Fruit fly (Drosophila melanogaster) whole organism, embryonic: Measurements from ENCODE around the gene mus302.

Experiments
- ATbp ChIP-seq: fragments of 200-800 bp; sonication (Bioruptor generic); optimal IDR thresholded peaks from 2 replicates; lab custom pipeline; 2017; ENCODE audit warnings: missing biosample characterization, mild to moderate bottlenecking, missing genetic modification characterization, missing genetic modification reagents
- Atf3 ChIP-seq: fragments of 200-800 bp; sonication (Bioruptor generic); optimal IDR thresholded peaks from 3 replicates; lab custom pipeline; 2016; ENCODE audit warnings: missing biosample characterization, missing genetic modification characterization
- Atf6 ChIP-seq: fragments of 200-800 bp; sonication (Bioruptor generic); IDR thresholded peaks from 2 replicates; pipeline ENCODE4 v1.3.6; 2022; ENCODE audit warnings: missing biosample characterization, missing genetic modification characterization
- Bdp1 ChIP-seq: fragments of 200-800 bp; sonication (Bioruptor generic); optimal IDR thresholded peaks from 3 replicates; lab custom pipeline; 2016; ENCODE audit warnings: missing biosample characterization, missing genetic modification characterization
- CG10209 ChIP-seq: fragments of 200-800 bp; sonication (Bioruptor generic); optimal IDR thresholded peaks from 3 replicates; lab custom pipeline; 2017; ENCODE audit warnings: missing biosample characterization, mild to moderate bottlenecking, missing genetic modification characterization, missing genetic modification reagents
- CG10321 ChIP-seq: fragments of 200-800 bp; sonication (Bioruptor generic); IDR thresholded peaks from 2 replicates; pipeline ENCODE4 v1.3.6; 2022; ENCODE audit warnings: missing biosample characterization, missing genetic modification characterization
- CG10366 ChIP-seq: fragments of 200-800 bp; sonication (Bioruptor generic); IDR thresholded peaks from 2 replicates; pipeline ENCODE4 v1.3.6; 2022; ENCODE audit warnings: missing biosample characterization, missing genetic modification characterization
- CG11247 ChIP-seq: fragments of 200-800 bp; sonication (Bioruptor generic); IDR thresholded peaks from 2 replicates; pipeline ENCODE4 v1.3.6; 2022; ENCODE audit warnings: missing biosample characterization, missing genetic modification characterization
- CG11504 ChIP-seq: fragments of 200-800 bp; sonication (Bioruptor generic); optimal IDR thresholded peaks from 3 replicates; lab custom pipeline; 2019; ENCODE audit warnings: missing biosample characterization, mild to moderate bottlenecking, missing genetic modification characterization, moderate library complexity
- CG12104 ChIP-seq: fragments of 200-800 bp; sonication (Bioruptor generic); optimal IDR thresholded peaks from 3 replicates; lab custom pipeline; 2016; ENCODE audit warnings: missing biosample characterization, missing genetic modification characterization
- CG1233 ChIP-seq: fragments of 200-800 bp; sonication (Bioruptor generic); optimal IDR thresholded peaks from 4 replicates; lab custom pipeline; 2018; ENCODE audit warnings: missing biosample characterization, mild to moderate bottlenecking, missing genetic modification characterization
- CG15011 ChIP-seq: fragments of 200-800 bp; sonication (Bioruptor generic); optimal IDR thresholded peaks from 3 replicates; lab custom pipeline; 2018; ENCODE audit warnings: missing biosample characterization, mild to moderate bottlenecking, missing genetic modification characterization
- CG15696 ChIP-seq: fragments of 200-800 bp; sonication (Bioruptor generic); optimal IDR thresholded peaks from 2 replicates; lab custom pipeline; 2019; ENCODE audit warnings: missing biosample characterization, mild to moderate bottlenecking, missing genetic modification characterization, moderate library complexity
- CG17328 ChIP-seq: fragments of 200-800 bp; sonication (Bioruptor generic); IDR thresholded peaks from 2 replicates; pipeline ENCODE4 v1.3.6; 2022; ENCODE audit warnings: missing biosample characterization, missing genetic modification characterization
- CG17568 ChIP-seq: fragments of 200-800 bp; sonication (Bioruptor generic); optimal IDR thresholded peaks from 2 replicates; lab custom pipeline; 2018; ENCODE audit warnings: missing biosample characterization, mild to moderate bottlenecking, missing genetic modification characterization, moderate library complexity
- CG2712 ChIP-seq: fragments of 200-800 bp; optimal IDR thresholded peaks from 3 replicates; lab custom pipeline; 2019; ENCODE audit warnings: missing biosample characterization, mild to moderate bottlenecking, missing genetic modification characterization, moderate library complexity
- CG30020 ChIP-seq: fragments of 200-800 bp; optimal IDR thresholded peaks from 2 replicates; lab custom pipeline; 2019; ENCODE audit warnings: missing biosample characterization, mild to moderate bottlenecking, missing genetic modification characterization, moderate library complexity
- CG30403 ChIP-seq: fragments of 200-800 bp; sonication (Bioruptor generic); optimal IDR thresholded peaks from 3 replicates; lab custom pipeline; 2016; ENCODE audit warnings: missing biosample characterization, missing genetic modification characterization
- CG33557 ChIP-seq: fragments of 200-800 bp; sonication (Bioruptor generic); optimal IDR thresholded peaks from 2 replicates; lab custom pipeline; 2019; ENCODE audit warnings: missing biosample characterization, mild to moderate bottlenecking, missing genetic modification characterization, moderate library complexity
- CG4424 ChIP-seq: fragments of 200-800 bp; sonication (Bioruptor generic); optimal IDR thresholded peaks from 3 replicates; lab custom pipeline; 2016; ENCODE audit warnings: missing biosample characterization, missing genetic modification characterization
- CG4617 ChIP-seq: fragments of 200-800 bp; sonication (Bioruptor generic); optimal IDR thresholded peaks from 3 replicates; lab custom pipeline; 2016; ENCODE audit warnings: missing biosample characterization, missing genetic modification characterization, borderline replicate concordance
- CG4820 ChIP-seq: fragments of 200-800 bp; sonication (Bioruptor generic); optimal IDR thresholded peaks from 3 replicates; lab custom pipeline; 2016; ENCODE audit warnings: missing biosample characterization, missing genetic modification characterization
- CG6654 ChIP-seq: fragments of 200-800 bp; sonication (Bioruptor generic); optimal IDR thresholded peaks from 2 replicates; lab custom pipeline; 2017; ENCODE audit warnings: missing biosample characterization, mild to moderate bottlenecking, missing genetic modification characterization
- CG7839 ChIP-seq: fragments of 200-800 bp; sonication (Bioruptor generic); optimal IDR thresholded peaks from 3 replicates; lab custom pipeline; 2018; ENCODE audit warnings: missing biosample characterization, mild to moderate bottlenecking, missing genetic modification characterization, moderate library complexity
- CG8359 ChIP-seq: fragments of 200-800 bp; sonication (Bioruptor generic); optimal IDR thresholded peaks from 2 replicates; lab custom pipeline; 2017; ENCODE audit warnings: missing biosample characterization, mild to moderate bottlenecking, missing genetic modification characterization, borderline replicate concordance
- CG9797 ChIP-seq: fragments of 200-800 bp; sonication (Bioruptor generic); optimal IDR thresholded peaks from 3 replicates; lab custom pipeline; 2018; ENCODE audit warnings: missing biosample characterization, mild to moderate bottlenecking, missing genetic modification characterization
- D ChIP-seq, 2 experiments: fragments of 200-800 bp in 1 of 2; fragments of >200 bp in 1 of 2; sonication (Bioruptor generic) in 1 of 2; optimal IDR thresholded peaks; 2 replicates in 1 of 2; 3 replicates in 1 of 2; lab custom pipeline; 2017; ENCODE audit warnings: mild to moderate bottlenecking in 1 of 2, missing biosample characterization in 1 of 2, missing genetic modification characterization in 1 of 2, missing genetic modification reagents in 1 of 2
- H15 ChIP-seq: fragments of 200-800 bp; sonication (Bioruptor generic); IDR thresholded peaks from 3 replicates; pipeline ENCODE4 v1.3.6; 2022; ENCODE audit warnings: missing biosample characterization, missing genetic modification characterization
- H2.0 ChIP-seq: fragments of 200-800 bp; sonication (Bioruptor generic); IDR thresholded peaks from 2 replicates; pipeline ENCODE4 v1.3.6; 2022; ENCODE audit warnings: missing biosample characterization, missing genetic modification characterization
- HHEX ChIP-seq: fragments of 200-800 bp; sonication (Bioruptor generic); optimal IDR thresholded peaks from 3 replicates; lab custom pipeline; 2017; ENCODE audit warnings: missing biosample characterization, mild to moderate bottlenecking, missing genetic modification characterization, missing genetic modification reagents
- HLHmδ ChIP-seq: fragments of 200-800 bp; sonication (Bioruptor generic); optimal IDR thresholded peaks from 2 replicates; lab custom pipeline; 2018; ENCODE audit warnings: missing biosample characterization, mild to moderate bottlenecking, missing genetic modification characterization, moderate library complexity
- Hand ChIP-seq: fragments of 200-800 bp; sonication (Bioruptor generic); optimal IDR thresholded peaks from 2 replicates; lab custom pipeline; 2017; ENCODE audit warnings: mild to moderate bottlenecking, missing biosample characterization, missing genetic modification reagents, missing genetic modification characterization
- Hsf ChIP-seq: fragments of 200-800 bp; sonication (Bioruptor generic); optimal IDR thresholded peaks from 3 replicates; lab custom pipeline; 2016; ENCODE audit warnings: missing biosample characterization, missing genetic modification characterization
- NFAT ChIP-seq: fragments of 200-800 bp; sonication (Bioruptor generic); IDR thresholded peaks from 2 replicates; pipeline ENCODE4 v1.3.6; 2022; ENCODE audit warnings: missing biosample characterization, missing genetic modification characterization
- Nf-YC ChIP-seq: fragments of 200-800 bp; optimal IDR thresholded peaks from 3 replicates; lab custom pipeline; 2019; ENCODE audit warnings: missing biosample characterization, mild to moderate bottlenecking, missing genetic modification characterization, moderate library complexity
- Oli ChIP-seq: fragments of 200-800 bp; sonication (Bioruptor generic); optimal IDR thresholded peaks from 2 replicates; lab custom pipeline; 2018; ENCODE audit warnings: missing biosample characterization, mild to moderate bottlenecking, missing genetic modification characterization, moderate library complexity
- Six4 ChIP-seq: fragments of 200-800 bp; sonication (Bioruptor generic); optimal IDR thresholded peaks from 2 replicates; lab custom pipeline; 2016; ENCODE audit warnings: missing biosample characterization, missing genetic modification characterization
- Sox102F ChIP-seq: fragments of 200-800 bp; sonication (Bioruptor generic); optimal IDR thresholded peaks from 2 replicates; lab custom pipeline; 2018; ENCODE audit warnings: missing biosample characterization, mild to moderate bottlenecking, missing genetic modification characterization, moderate library complexity
- Vsx1 ChIP-seq: fragments of 200-800 bp; sonication (Bioruptor generic); optimal IDR thresholded peaks from 2 replicates; lab custom pipeline; 2017; ENCODE audit warnings: missing biosample characterization, mild to moderate bottlenecking, missing genetic modification characterization, missing genetic modification reagents
- dmrt99B ChIP-seq: fragments of 200-800 bp; sonication (Bioruptor generic); optimal IDR thresholded peaks from 2 replicates; lab custom pipeline; 2018; ENCODE audit warnings: missing biosample characterization, mild to moderate bottlenecking, missing genetic modification characterization, moderate library complexity
- emc ChIP-seq: fragments of 200-800 bp; sonication (Bioruptor generic); optimal IDR thresholded peaks from 2 replicates; lab custom pipeline; 2016; ENCODE audit warnings: missing biosample characterization, missing genetic modification characterization
- gem ChIP-seq: fragments of 200-800 bp; sonication (Bioruptor generic); optimal IDR thresholded peaks from 2 replicates; lab custom pipeline; 2019; ENCODE audit warnings: missing biosample characterization, mild to moderate bottlenecking, missing genetic modification characterization, moderate library complexity
- ind ChIP-seq: fragments of 200-800 bp; sonication (Bioruptor generic); optimal IDR thresholded peaks from 3 replicates; lab custom pipeline; 2016; ENCODE audit warnings: missing biosample characterization, missing genetic modification characterization
- lola ChIP-seq, 3 experiments: fragments of >200 bp in 2 of 3; fragments of 200-800 bp in 1 of 3; sonication (Bioruptor generic) in 1 of 3; optimal IDR thresholded peaks; 2 replicates each; lab custom pipeline; 2017 to 2019; ENCODE audit warnings: missing biosample characterization in 3 of 3, missing genetic modification characterization in 3 of 3, mild to moderate bottlenecking in 1 of 3, moderate library complexity in 1 of 3
- sens-2 ChIP-seq: fragments of 200-800 bp; sonication (Bioruptor generic); IDR thresholded peaks from 2 replicates; pipeline ENCODE4 v1.3.6; 2022; ENCODE audit warnings: missing biosample characterization, missing genetic modification characterization
- stc ChIP-seq: fragments of 200-800 bp; sonication (Bioruptor generic); IDR thresholded peaks from 2 replicates; pipeline ENCODE4 v1.3.6; 2022; ENCODE audit warnings: missing biosample characterization, missing genetic modification characterization
- tin ChIP-seq: fragments of 200-800 bp; sonication (Bioruptor generic); optimal IDR thresholded peaks from 3 replicates; lab custom pipeline; 2016; ENCODE audit warnings: missing biosample characterization, missing genetic modification characterization
- zfh1 ChIP-seq: fragments of 200-800 bp; sonication (Bioruptor generic); IDR thresholded peaks from 3 replicates; pipeline ENCODE4 v1.3.6; 2022; ENCODE audit warnings: missing biosample characterization, missing genetic modification characterization

mus302 gene

DNA sequence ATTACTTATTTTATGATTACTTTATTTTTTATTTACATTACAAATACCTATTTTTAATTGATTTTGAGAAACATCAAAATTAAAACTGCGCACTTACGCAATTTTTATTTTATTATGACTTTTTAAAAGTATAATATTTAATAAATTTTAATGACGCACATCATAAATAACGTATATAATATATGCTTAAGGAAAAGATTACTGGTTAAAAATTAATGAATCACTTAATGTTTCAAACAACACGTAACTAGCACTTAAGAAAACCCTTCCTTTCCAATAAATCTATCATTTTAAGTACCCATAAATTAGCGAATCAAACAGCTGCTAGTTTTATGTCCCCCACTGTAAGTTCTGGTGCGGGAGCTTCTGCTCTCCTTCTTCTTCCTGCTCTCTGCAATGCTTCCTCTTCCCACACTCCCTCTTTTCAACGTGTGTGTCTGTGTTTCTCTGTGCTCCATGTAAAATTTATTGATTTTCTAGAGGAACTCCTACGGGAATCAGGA, 27.3 kb upstream of the mus302 start (continued):
- no peak for TF ChIP-seq D (optimal IDR thresholded peaks at IDR 0.05; lab: Kevin White, UChicago)
- TF ChIP-seq D (GFP tag; optimal IDR thresholded peaks at IDR 0.05; lab: Kevin White, UChicago): peak; percentile 73
- peak; percentile 76 for TF ChIP-seq CG7839 (tag; lab: Kevin White, UChicago)
- TF ChIP-seq CG30020 (tag; lab: Kevin White, UChicago): peak; percentile 39
- TF ChIP-seq HHEX: peak; percentile 67
- TF ChIP-seq Atf6 (GFP tag; lab: Robert Waterston, UW): 0 out of 2 replicates have a peak, but pooled peaks have one; percentile 10
- 0 out of 2 replicates have a peak, but pooled peaks have one; percentile 42 for TF ChIP-seq stc (GFP tag; lab: Robert Waterston, UW)
- TF ChIP-seq Nf-YC (tag; lab: Kevin White, UChicago): peak; percentile 62
- TF ChIP-seq CG30403 (GFP tag; lab: Kevin White, UChicago): peak; percentile 72
- peak; percentile 47 for TF ChIP-seq CG4424 (GFP tag; lab: Kevin White, UChicago)
- no peak for TF ChIP-seq CG4617 (GFP tag; lab: Kevin White, UChicago)
- TF ChIP-seq CG1233 (GFP tag; lab: Kevin White, UChicago): peak; percentile 76
- peak in 1 of 3 experiments; percentile 78 for TF ChIP-seq lola (GFP tag; optimal IDR thresholded peaks at IDR 0.05; lab: Kevin White, UChicago)
- peak; percentile 59 for TF ChIP-seq ATbp (GFP tag; lab: Kevin White, UChicago)
- peak; percentile 77 for TF ChIP-seq dmrt99B (tag; lab: Kevin White, UChicago)
- TF ChIP-seq ind (GFP tag; lab: Kevin White, UChicago): peak; percentile 30
- peak; percentile 47 for TF ChIP-seq CG6654
- peak; percentile 85 for TF ChIP-seq gem (tag; lab: Kevin White, UChicago)
- peak; percentile 11 for TF ChIP-seq Hsf
- no peak for TF ChIP-seq CG9797 (GFP tag; lab: Kevin White, UChicago)
- peak; percentile 42 for TF ChIP-seq Hand
- peak; percentile 76 for TF ChIP-seq Oli (tag; lab: Kevin White, UChicago)
- TF ChIP-seq Bdp1: no peak
- TF ChIP-seq CG2712 (tag; lab: Kevin White, UChicago): peak; percentile 78
- peak; percentile 55 for TF ChIP-seq CG33557
- peak; percentile 30 for TF ChIP-seq Six4 (GFP tag; lab: Kevin White, UChicago)
- 0 out of 3 replicates have a peak, but pooled peaks have one; percentile 6 for TF ChIP-seq H15 (GFP tag; lab: Robert Waterston, UW)
- peak; percentile 63 for TF ChIP-seq CG15011 (GFP tag; lab: Kevin White, UChicago)
- peak; percentile 48 for TF ChIP-seq tin (GFP tag; lab: Kevin White, UChicago)
- TF ChIP-seq Atf3 (GFP tag; lab: Kevin White, UChicago): no peak
- TF ChIP-seq CG10209 (GFP tag; lab: Kevin White, UChicago): peak; percentile 78
- TF ChIP-seq CG17328 (GFP tag; lab: Robert Waterston, UW): peak; percentile 55; the same call in 1 of the 2 replicates
- TF ChIP-seq CG8359 (GFP tag; lab: Kevin White, UChicago): peak; percentile 2
- 0 out of 3 replicates have a peak, but pooled peaks have one; percentile 9 for TF ChIP-seq zfh1 (GFP tag; lab: Robert Waterston, UW)
- peak; percentile 70 for TF ChIP-seq CG12104 (GFP tag; lab: Kevin White, UChicago)
- TF ChIP-seq CG17568 (GFP tag; lab: Kevin White, UChicago): peak; percentile 5
- TF ChIP-seq CG11504 (tag; lab: Kevin White, UChicago): peak; percentile 87
- 0 out of 2 replicates have a peak, but pooled peaks have one; percentile 21 for TF ChIP-seq sens-2 (GFP tag; lab: Robert Waterston, UW)
- TF ChIP-seq CG10366: peak; percentile 53
- TF ChIP-seq H2.0 (GFP tag; lab: Robert Waterston, UW): peak; percentile 9; the same call in 1 of the 2 replicates
- no peak for TF ChIP-seq emc (GFP tag; lab: Kevin White, UChicago)
- peak; percentile 47 for TF ChIP-seq CG4820
- TF ChIP-seq CG11247: peak; percentile 45
- peak; percentile 9; the same call in 1 of the 2 replicates for TF ChIP-seq CG10321
- no peak for TF ChIP-seq NFAT (GFP tag; lab: Robert Waterston, UW)
- peak; percentile 73 for TF ChIP-seq Sox102F (GFP tag; lab: Kevin White, UChicago)
- TF ChIP-seq Vsx1 (GFP tag; lab: Kevin White, UChicago): peak; percentile 42
- TF ChIP-seq CG15696 (tag; lab: Kevin White, UChicago): peak; percentile 29
- TF ChIP-seq HLHmδ (GFP tag; lab: Kevin White, UChicago): no peak
